Worm (Caenorhabditis elegans) whole organism, dauer: ENCODE results near the gene T28C6.3.

Source experiments
- unc-62 ChIP-seq: sonication (generic microtip); optimal IDR thresholded peaks from 2 replicates; lab custom pipeline; 2017; ENCODE audit warnings: missing biosample characterization, missing genetic modification reagents, missing genetic modification characterization

T28C6.3 gene

DNA sequence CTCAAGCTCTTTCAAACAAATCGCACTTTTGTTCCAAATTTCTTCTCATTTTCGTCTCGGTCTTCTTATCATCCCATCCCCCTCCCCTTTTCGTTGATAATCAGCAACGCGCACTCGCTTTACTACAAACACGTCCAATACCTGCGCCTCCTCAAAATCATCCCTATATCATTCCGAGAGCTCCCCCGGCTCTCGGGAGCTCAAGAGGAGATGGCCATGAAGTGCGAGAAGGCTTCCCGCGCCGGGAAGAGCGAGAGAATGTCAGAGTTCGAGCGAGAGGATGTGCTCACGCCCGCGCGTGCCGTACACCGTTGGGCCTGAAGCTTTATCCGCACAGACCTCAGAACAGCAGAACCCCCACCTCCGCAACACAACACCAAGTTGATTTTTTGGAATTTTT lies 30.7 kb downstream of the T28C6.3 start:
- no peak for TF ChIP-seq unc-62 (GFP tag; lab: Kevin White, UChicago)

ce11 chrIV:8852194-8852593 lies 32.1 kb downstream of the T28C6.3 start, which contains the start of gene alp-1:
Gene alp-1, plus strand, starts transcription at chrIV:8852494.
- no peak for TF ChIP-seq unc-62 (GFP tag; lab: Kevin White, UChicago)

ce11 chrIV:8853301-8853700 lies 33.2 kb downstream of the T28C6.3 start:
- TF ChIP-seq unc-62 (GFP tag; lab: Kevin White, UChicago), result no peak

ce11 chrIV:8855963-8856362 lies 35.8 kb downstream of the T28C6.3 start, which contains the start of gene T11B7.5:
Gene T11B7.5, minus strand, starts transcription at chrIV:8856063.
- no peak for TF ChIP-seq unc-62 (GFP tag; lab: Kevin White, UChicago)

DNA sequence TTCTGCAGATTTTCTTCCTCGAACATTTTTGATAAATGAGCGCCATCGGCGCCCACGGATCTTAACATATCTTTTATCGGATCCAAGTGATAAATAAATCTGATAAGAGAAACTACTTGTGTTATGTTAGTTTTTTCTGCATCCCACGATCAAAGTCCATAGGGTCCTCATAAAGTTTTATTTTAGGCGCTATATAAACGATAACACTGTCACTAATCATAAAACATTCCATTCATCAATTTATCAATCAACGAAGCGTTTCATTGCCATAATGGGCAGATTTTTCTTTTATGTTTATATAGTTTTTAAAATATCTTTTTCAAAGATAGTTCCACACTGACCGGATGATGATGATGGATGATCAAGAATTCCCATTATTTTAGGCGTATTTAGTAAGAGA lies 44.5 kb downstream of the T28C6.3 start:
- no peak for TF ChIP-seq unc-62 (GFP tag; lab: Kevin White, UChicago)

DNA sequence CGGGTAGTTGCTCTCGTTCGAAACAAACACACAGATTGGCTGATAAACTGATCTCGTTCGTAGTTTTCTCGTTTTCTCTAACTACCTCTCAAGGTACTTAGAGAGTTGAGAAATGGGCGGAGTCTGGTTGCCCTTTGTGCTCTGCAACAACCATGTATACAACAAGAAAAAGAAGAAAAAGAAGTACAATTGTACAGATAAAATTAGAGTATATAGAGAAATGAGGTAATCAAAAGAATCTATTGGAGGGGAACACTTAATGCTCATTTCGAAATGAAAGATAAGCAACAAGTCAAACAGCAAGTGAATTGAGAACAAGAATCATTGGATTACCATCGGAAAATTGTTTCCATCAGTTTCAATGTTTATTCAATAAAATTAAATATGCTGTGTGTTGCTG lies 45.2 kb downstream of the T28C6.3 start, which contains the start of gene C09G9.1:
C09G9.1 (minus strand) TSS at position 143 of the 400 bp plus-strand sequence.
- no peak for TF ChIP-seq unc-62 (GFP tag; lab: Kevin White, UChicago)

DNA sequence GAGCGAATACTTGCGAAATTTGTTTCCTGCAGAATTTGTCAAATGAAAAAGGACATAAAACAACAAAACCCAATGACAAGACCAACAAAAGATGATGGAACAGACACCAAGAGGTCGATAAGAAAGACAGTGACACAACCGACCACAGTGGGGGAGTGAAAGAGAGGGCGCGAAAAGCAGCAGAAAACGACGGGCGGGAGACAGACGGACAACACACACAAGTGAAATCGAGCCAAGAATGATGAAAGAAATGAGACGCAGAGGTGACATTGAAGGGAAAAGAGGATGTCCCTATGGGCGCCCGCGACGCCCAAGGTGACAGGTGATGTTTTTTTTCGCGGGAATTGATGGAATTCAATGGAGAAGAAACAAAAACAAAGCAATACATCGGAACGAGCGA lies 46.0 kb downstream of the T28C6.3 start:
- no peak for TF ChIP-seq unc-62 (GFP tag; lab: Kevin White, UChicago)

ce11 chrIV:8867562-8867961 lies 47.4 kb downstream of the T28C6.3 start:
- TF ChIP-seq unc-62 (GFP tag; lab: Kevin White, UChicago), result no peak

- no peak for TF ChIP-seq unc-62 (GFP tag; lab: Kevin White, UChicago)
Measured at ce11 chrIV:8869624-8870023, 49.5 kb downstream of the T28C6.3 start, which contains the start of gene npp-23. Gene npp-23, minus strand, starts transcription at chrIV:8869679.
